Fruit fly (Drosophila melanogaster): ENCODE results near the gene CG31715.

DNA sequence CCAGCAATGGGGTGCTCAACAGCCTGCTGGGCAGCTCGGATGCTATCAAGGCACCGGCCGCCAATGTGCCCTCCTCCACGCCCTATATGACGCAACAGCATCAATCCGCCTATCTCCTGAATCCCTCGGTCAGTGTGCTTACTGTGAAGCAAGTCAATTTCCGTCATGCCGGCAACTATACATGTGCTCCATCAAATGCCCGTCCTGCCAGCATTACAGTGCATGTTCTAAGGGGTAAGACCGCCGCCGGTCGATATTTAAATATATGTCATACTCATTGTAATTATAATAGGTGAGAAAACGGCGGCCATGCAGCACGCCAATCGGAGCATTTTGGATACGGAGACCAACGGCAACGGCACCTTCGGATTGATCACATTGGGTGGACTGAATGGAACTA, 37.2 kb downstream of the CG31715 start:
- TF ChIP-seq Mio (GFP tag; optimal IDR thresholded peaks at IDR 0.05) = no peak
- no peak for TF ChIP-seq pan (optimal IDR thresholded peaks at IDR 0.05)
- TF ChIP-seq psq (GFP tag; optimal IDR thresholded peaks at IDR 0.05) = no peak
- no peak for TF ChIP-seq Dif (GFP tag; optimal IDR thresholded peaks at IDR 0.05; ENCODE audit: partially characterized antibody)
- no peak for TF ChIP-seq Vsx2 (GFP tag; optimal IDR thresholded peaks at IDR 0.05; ENCODE audit: partially characterized antibody)
- TF ChIP-seq dsf (GFP tag; optimal IDR thresholded peaks at IDR 0.05; ENCODE audit: borderline replicate concordance) = no peak
- TF ChIP-seq usp (GFP tag; optimal IDR thresholded peaks at IDR 0.05) = no peak
- no peak for TF ChIP-seq br (GFP tag; optimal IDR thresholded peaks at IDR 0.05)
- no peak for TF ChIP-seq N (GFP tag; optimal IDR thresholded peaks at IDR 0.05)
- no peak for TF ChIP-seq fru (GFP tag; optimal IDR thresholded peaks at IDR 0.05)
- no peak for TF ChIP-seq Myc (optimal IDR thresholded peaks at IDR 0.05)
- TF ChIP-seq dmrt93B (GFP tag; optimal IDR thresholded peaks at IDR 0.05) = no peak
- TF ChIP-seq dl (GFP tag; optimal IDR thresholded peaks at IDR 0.05; ENCODE audit: insufficient read depth in 1 of 2, partially characterized antibody in 2 of 2) = no peak
- TF ChIP-seq Dfd (GFP tag; optimal IDR thresholded peaks at IDR 0.05) = no peak

Measured in whole organism, wandering third instar larva.